Worm (Caenorhabditis elegans): ENCODE results near the gene F14D7.8.

Gene F14D7.8

ce11 chrV:14331477-14331876 is 18.9 kb upstream of the F14D7.8 start, which contains the start of gene F47B8.8:
TSS of gene F47B8.8 (plus strand) at chrV:14331733.
- no peak for TF ChIP-seq W03F9.2 (tag; optimal IDR thresholded peaks at IDR 0.05)
- TF ChIP-seq him-1 (tag; optimal IDR thresholded peaks at IDR 0.05): no peak
- TF ChIP-seq dao-5 (tag; optimal IDR thresholded peaks at IDR 0.05): no peak

- no peak for TF ChIP-seq W03F9.2 (tag; optimal IDR thresholded peaks at IDR 0.05)
- TF ChIP-seq him-1 (tag; optimal IDR thresholded peaks at IDR 0.05): no peak
- TF ChIP-seq dao-5 (tag; optimal IDR thresholded peaks at IDR 0.05): no peak
These were observed 16.2 kb upstream of the F14D7.8 start, which contains the start of gene pepm-1 for ce11 chrV:14328806-14329205. TSS of gene pepm-1 (plus strand) at chrV:14329106.

ce11 chrV:14327776-14328175 is 15.2 kb upstream of the F14D7.8 start, which contains the start of gene F47B8.5:
TSS of gene F47B8.5 (minus strand) at chrV:14327876.
- TF ChIP-seq dao-5 (tag; optimal IDR thresholded peaks at IDR 0.05) (no peak), him-1 (tag; optimal IDR thresholded peaks at IDR 0.05) (no peak), W03F9.2 (tag; optimal IDR thresholded peaks at IDR 0.05) (no peak)

- no peak for TF ChIP-seq W03F9.2 (tag; optimal IDR thresholded peaks at IDR 0.05)
- no peak for TF ChIP-seq him-1 (tag; optimal IDR thresholded peaks at IDR 0.05)
- TF ChIP-seq dao-5 (tag; optimal IDR thresholded peaks at IDR 0.05): no peak
These were observed 12.2 kb upstream of the F14D7.8 start, which contains the start of the genes F47B8.4 and F47B8.18 for ce11 chrV:14324502-14325467. TSS of gene F47B8.4 (minus strand) at chrV:14324673. TSS of gene F47B8.18 (minus strand) at chrV:14325464.

ce11 chrV:14322743-14323142 is 10.1 kb upstream of the F14D7.8 start, which contains the start of gene F47B8.3:
TSS of gene F47B8.3 (minus strand) at chrV:14323003.
- TF ChIP-seq W03F9.2 (tag; optimal IDR thresholded peaks at IDR 0.05): no peak
- no peak for TF ChIP-seq dao-5 (tag; optimal IDR thresholded peaks at IDR 0.05)
- no peak for TF ChIP-seq him-1 (tag; optimal IDR thresholded peaks at IDR 0.05)

ce11 chrV:14320730-14321319 is 8.2 kb upstream of the F14D7.8 start:
- TF ChIP-seq him-1 (tag; optimal IDR thresholded peaks at IDR 0.05): no peak
- no peak for TF ChIP-seq dao-5 (tag; optimal IDR thresholded peaks at IDR 0.05)
- TF ChIP-seq W03F9.2 (tag; optimal IDR thresholded peaks at IDR 0.05): no peak

- TF ChIP-seq dao-5 (tag; optimal IDR thresholded peaks at IDR 0.05) (no peak), W03F9.2 (tag; optimal IDR thresholded peaks at IDR 0.05) (no peak), him-1 (tag; optimal IDR thresholded peaks at IDR 0.05) (no peak)
These were observed 7.7 kb upstream of the F14D7.8 start, which contains the start of gene F47B8.14 for ce11 chrV:14320246-14320645. TSS of gene F47B8.14 (plus strand) at chrV:14320546.

ce11 chrV:14319101-14319781 is 6.6 kb upstream of the F14D7.8 start, which contains the start of gene F47B8.13:
TSS of gene F47B8.13 (minus strand) at chrV:14319731.
- TF ChIP-seq him-1 (tag; optimal IDR thresholded peaks at IDR 0.05) (no peak), dao-5 (tag; optimal IDR thresholded peaks at IDR 0.05) (no peak), W03F9.2 (tag; optimal IDR thresholded peaks at IDR 0.05) (no peak)

ce11 chrV:14317621-14318020 is 5.0 kb upstream of the F14D7.8 start:
- TF ChIP-seq him-1 (tag; optimal IDR thresholded peaks at IDR 0.05) (no peak), W03F9.2 (tag; optimal IDR thresholded peaks at IDR 0.05) (no peak), dao-5 (tag; optimal IDR thresholded peaks at IDR 0.05) (no peak)

ce11 chrV:14317204-14317603 is 4.6 kb upstream of the F14D7.8 start:
- TF ChIP-seq W03F9.2 (tag; optimal IDR thresholded peaks at IDR 0.05) (no peak), dao-5 (tag; optimal IDR thresholded peaks at IDR 0.05) (no peak), him-1 (tag; optimal IDR thresholded peaks at IDR 0.05) (no peak)

- TF ChIP-seq W03F9.2 (tag; optimal IDR thresholded peaks at IDR 0.05): no peak
- no peak for TF ChIP-seq him-1 (tag; optimal IDR thresholded peaks at IDR 0.05)
- TF ChIP-seq dao-5 (tag; optimal IDR thresholded peaks at IDR 0.05): no peak
These were observed 3.9 kb upstream of the F14D7.8 start, which contains the start of gene F47B8.2 for ce11 chrV:14316525-14316924. TSS of gene F47B8.2 (minus strand) at chrV:14316625.

ce11 chrV:14314236-14314635 is 1.6 kb upstream of the F14D7.8 start, which contains the start of gene F47B8.1:
TSS of gene F47B8.1 (minus strand) at chrV:14314336.
- TF ChIP-seq W03F9.2 (tag; optimal IDR thresholded peaks at IDR 0.05) (no peak), him-1 (tag; optimal IDR thresholded peaks at IDR 0.05) (no peak)

- TF ChIP-seq dao-5 (tag; optimal IDR thresholded peaks at IDR 0.05): no peak
- no peak for TF ChIP-seq him-1 (tag; optimal IDR thresholded peaks at IDR 0.05)
- no peak for TF ChIP-seq W03F9.2 (tag; optimal IDR thresholded peaks at IDR 0.05)
These were observed 1.5 kb downstream of the F14D7.8 start, which contains the start of gene ddn-3 for ce11 chrV:14311115-14311514. TSS of gene ddn-3 (minus strand) at chrV:14311215.
